Fruit fly (Drosophila melanogaster): Measurements from ENCODE around the gene spdi.

spdi gene

dm6 chrX:546372-547006 lies 73.5 kb downstream of the spdi start:
- TF ChIP-seq noc (tag; optimal IDR thresholded peaks at IDR 0.05) = no peak

dm6 chrX:542069-542468 lies 77.9 kb downstream of the spdi start:
- no peak for TF ChIP-seq noc (tag; optimal IDR thresholded peaks at IDR 0.05)

Measured in whole organism, larva.